Worm (Caenorhabditis elegans): Measurements from ENCODE around the gene F07C4.6.

ce11 chrV:7647147-7647546 is 20.5 kb downstream of the F07C4.6 start:
- TF ChIP-seq nhr-237 (tag; optimal IDR thresholded peaks at IDR 0.05) (no peak), nhr-77 (tag; optimal IDR thresholded peaks at IDR 0.05) (no peak), pag-3 (tag; optimal IDR thresholded peaks at IDR 0.05; ENCODE audit: borderline replicate concordance, insufficient read depth) (no peak), ceh-82 (tag; optimal IDR thresholded peaks at IDR 0.05) (no peak), efl-1 (optimal IDR thresholded peaks at IDR 0.05) (no peak), efl-1 (GFP tag; optimal IDR thresholded peaks at IDR 0.05 in 1 of 2) (peak in 1 of 2 experiments; percentile 57), snpc-4 (tag; optimal IDR thresholded peaks at IDR 0.05) (no peak), sptf-1 (tag; optimal IDR thresholded peaks at IDR 0.05) (no peak)

Data from whole organism, L1 larva.